Fruit fly (Drosophila melanogaster) whole organism: ENCODE measurements around the gene Poxm.

Experiments
- CG8478 ChIP-seq: fragments of >200 bp; optimal IDR thresholded peaks from 2 replicates; lab custom pipeline; 2018; ENCODE audit warnings: inconsistent platforms
- EcR ChIP-seq, 2 experiments: fragments of >200 bp; optimal IDR thresholded peaks; 2 replicates each; lab custom pipeline; 2017; ENCODE audit warnings: missing biosample characterization in 2 of 2, missing genetic modification characterization in 2 of 2, missing genetic modification reagents in 2 of 2

dm6 chr3R:8279970-8280369 is 53.6 kb downstream of the Poxm start:
- TF ChIP-seq CG8478 (lab: Kevin White, UChicago) (no peak), EcR (GFP tag; optimal IDR thresholded peaks at IDR 0.05; lab: Kevin White, UChicago) (no peak)
